Fruit fly (Drosophila melanogaster) whole organism, pupa: ENCODE results near the gene Ets65A.
"Not testable (repeated sequence)": the region's sequence is repeated elsewhere in the genome, so short reads cannot be mapped to it uniquely, and the experiment has no call there.

ENCODE experiments used
- CG15710 ChIP-seq: fragments of 200-800 bp; sonication (Bioruptor generic); optimal IDR thresholded peaks from 2 replicates; lab custom pipeline; 2018; ENCODE audit warnings: missing biosample characterization, mild to moderate bottlenecking, missing genetic modification characterization, moderate library complexity
- CG17806 ChIP-seq: fragments of 200-800 bp; sonication (Bioruptor generic); optimal IDR thresholded peaks from 2 replicates; lab custom pipeline; 2018; ENCODE audit warnings: missing biosample characterization, mild to moderate bottlenecking, missing genetic modification characterization, moderate library complexity
- CG34367 ChIP-seq: fragments of 200-800 bp; sonication (Bioruptor generic); optimal IDR thresholded peaks from 2 replicates; lab custom pipeline; 2018; ENCODE audit warnings: missing biosample characterization, mild to moderate bottlenecking, missing genetic modification characterization
- CG8301 ChIP-seq: fragments of 200-800 bp; sonication (Bioruptor generic); optimal IDR thresholded peaks from 2 replicates; lab custom pipeline; 2018; ENCODE audit warnings: missing biosample characterization, mild to moderate bottlenecking, missing genetic modification characterization
- gl ChIP-seq: fragments of 200-800 bp; sonication (Bioruptor generic); optimal IDR thresholded peaks from 2 replicates; lab custom pipeline; 2018; ENCODE audit warnings: missing biosample characterization, mild to moderate bottlenecking, missing genetic modification characterization

dm6 chr3L:6149248-6149647 lies 51.8 kb downstream of the Ets65A start, which contains the start of gene Lcp65Ab1:
- TF ChIP-seq CG17806 (tag; lab: Kevin White, UChicago); CG15710 (tag; lab: Kevin White, UChicago); gl (tag; lab: Kevin White, UChicago); CG34367; CG8301 (tag; lab: Kevin White, UChicago): not testable (repeated sequence)
